Worm (Caenorhabditis elegans) whole organism, young adult: ENCODE results near the gene gcy-14.

Source experiments
- F10E7.11 ChIP-seq: sonication (generic microtip); optimal IDR thresholded peaks from 2 replicates; lab custom pipeline; 2017; ENCODE audit warnings: mild to moderate bottlenecking, missing genetic modification characterization, moderate library complexity, missing compliant biosample characterization
- athp-1 ChIP-seq: sonication (generic microtip); optimal IDR thresholded peaks from 2 replicates; lab custom pipeline; 2017; ENCODE audit warnings: mild to moderate bottlenecking, missing genetic modification characterization, missing compliant biosample characterization
- pha-4 ChIP-seq: fragments of 150-350 bp; sonication (generic microtip); optimal IDR thresholded peaks from 2 replicates; lab custom pipeline; 2014; ENCODE audit warnings: missing biosample characterization, missing genetic modification reagents, missing genetic modification characterization

ce11 chrV:14900905-14901304 is 32.8 kb upstream of the gcy-14 start:
- TF ChIP-seq F10E7.11 (tag; lab: Kevin White, UChicago) (no peak), pha-4 (tag; lab: Kevin White, UChicago) (no peak), athp-1 (tag; lab: Kevin White, UChicago) (no peak)
